Worm (Caenorhabditis elegans) whole organism, early embryonic: Measurements from ENCODE around the gene hmit-1.1.

Source experiments
- B0310.2 ChIP-seq: sonication (generic microtip); optimal IDR thresholded peaks from 2 replicates; lab custom pipeline; 2016; ENCODE audit warnings: mild to moderate bottlenecking, missing genetic modification characterization, missing compliant biosample characterization
- F13C5.2 ChIP-seq: sonication (generic microtip); optimal IDR thresholded peaks from 2 replicates; lab custom pipeline; 2017; ENCODE audit warnings: mild to moderate bottlenecking, missing genetic modification characterization, inconsistent platforms, missing compliant biosample characterization
- aly-1 ChIP-seq: sonication (generic microtip); optimal IDR thresholded peaks from 2 replicates; lab custom pipeline; 2016; ENCODE audit warnings: missing genetic modification characterization, missing compliant biosample characterization
- ama-1 ChIP-seq: fragments of 150-350 bp; optimal IDR thresholded peaks from 2 replicates; lab custom pipeline; 2014
- ceh-13 ChIP-seq: fragments of 200-800 bp; sonication (Bioruptor generic); optimal IDR thresholded peaks from 2 replicates; lab custom pipeline; 2018; ENCODE audit warnings: mild to moderate bottlenecking, missing genetic modification characterization, missing compliant biosample characterization
- ceh-36 ChIP-seq: sonication (generic microtip); optimal IDR thresholded peaks from 2 replicates; lab custom pipeline; 2016; ENCODE audit warnings: missing genetic modification characterization, inconsistent platforms, missing compliant biosample characterization
- ets-7 ChIP-seq: sonication (generic microtip); optimal IDR thresholded peaks from 2 replicates; lab custom pipeline; 2016; ENCODE audit warnings: missing genotype, missing genetic modification characterization, missing compliant biosample characterization
- flt-1 ChIP-seq: fragments of 200-800 bp; sonication (Bioruptor generic); IDR thresholded peaks from 2 replicates; pipeline ENCODE4 v1.3.6; 2022; ENCODE audit warnings: missing genetic modification characterization, missing compliant biosample characterization
- hmbx-1 ChIP-seq: sonication (generic microtip); optimal IDR thresholded peaks from 2 replicates; lab custom pipeline; 2016; ENCODE audit warnings: mild to moderate bottlenecking, missing genetic modification characterization, missing compliant biosample characterization
- hmg-4 ChIP-seq: fragments of 200-800 bp; sonication (Bioruptor generic); optimal IDR thresholded peaks from 2 replicates; lab custom pipeline; 2018; ENCODE audit warnings: mild to moderate bottlenecking, missing genetic modification characterization, missing compliant biosample characterization
- hnd-1 ChIP-seq: sonication (generic microtip); optimal IDR thresholded peaks from 2 replicates; lab custom pipeline; 2016; ENCODE audit warnings: missing genetic modification characterization, missing compliant biosample characterization
- pes-1 ChIP-seq: fragments of 200-800 bp; sonication (Bioruptor generic); IDR thresholded peaks from 2 replicates; pipeline ENCODE4 v1.3.6; 2022; ENCODE audit warnings: missing genetic modification reagents, missing genetic modification characterization, missing compliant biosample characterization
- scrt-1 ChIP-seq: fragments of 200-800 bp; sonication (Bioruptor generic); IDR thresholded peaks from 2 replicates; pipeline ENCODE4 v1.3.6; 2022; ENCODE audit warnings: missing genetic modification characterization, missing compliant biosample characterization
- sea-1 ChIP-seq: fragments of 200-800 bp; sonication (Bioruptor generic); conservative IDR thresholded peaks from 2 replicates; pipeline ENCODE4 v1.3.6; 2022; ENCODE audit warnings: missing genetic modification characterization, missing compliant biosample characterization
- tbx-11 ChIP-seq: fragments of 200-800 bp; sonication (Bioruptor generic); IDR thresholded peaks from 2 replicates; pipeline ENCODE4 v1.3.6; 2022; ENCODE audit warnings: missing genetic modification characterization, missing compliant biosample characterization
- tbx-37 ChIP-seq: fragments of 200-800 bp; sonication (Bioruptor generic); conservative IDR thresholded peaks from 2 replicates; pipeline ENCODE4 v1.3.6; 2022; ENCODE audit warnings: missing genetic modification reagents, missing genetic modification characterization, missing compliant biosample characterization
- tra-4 ChIP-seq: sonication (generic microtip); optimal IDR thresholded peaks from 2 replicates; lab custom pipeline; 2017; ENCODE audit warnings: missing genetic modification characterization, missing compliant biosample characterization

The hmit-1.1 gene

DNA sequence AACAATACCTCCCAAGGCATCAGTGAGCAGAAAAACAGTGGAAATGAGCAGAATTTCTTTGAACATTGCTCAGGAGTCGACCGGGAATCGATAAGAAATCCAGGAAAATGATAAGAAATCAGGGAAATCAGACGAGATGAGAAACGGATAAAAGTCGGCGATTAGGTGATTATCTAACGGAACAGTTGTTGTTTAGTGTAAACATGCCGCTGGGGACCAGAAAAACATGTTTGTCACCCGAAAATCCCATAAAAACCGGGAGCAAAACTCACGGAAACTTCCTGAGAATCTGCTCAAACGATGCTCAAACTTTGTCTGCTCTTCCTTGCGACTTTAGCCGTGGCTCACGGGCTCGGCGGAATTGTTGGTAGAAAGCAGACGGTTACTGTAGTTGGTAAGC lies 39.9 kb downstream of the hmit-1.1 start, which contains the start of the genes ttr-24 and ttr-25:
Gene ttr-24, minus strand, starts transcription at position 156 of the 400 bp plus-strand sequence.
Gene ttr-25, plus strand, starts transcription at position 227 of the 400 bp plus-strand sequence.
- TF ChIP-seq hmbx-1 (tag; lab: Kevin White, UChicago), result no peak
- no peak for TF ChIP-seq ceh-36 (tag; lab: Kevin White, UChicago)
- TF ChIP-seq hmg-4 (GFP tag; lab: Kevin White, UChicago), result no peak
- TF ChIP-seq hnd-1 (tag; lab: Kevin White, UChicago), result no peak
- TF ChIP-seq pes-1, result no peak
- TF ChIP-seq B0310.2 (tag; lab: Kevin White, UChicago), result no peak
- TF ChIP-seq ceh-13, result no peak
- no peak for TF ChIP-seq scrt-1 (GFP tag; lab: Robert Waterston, UW)

DNA sequence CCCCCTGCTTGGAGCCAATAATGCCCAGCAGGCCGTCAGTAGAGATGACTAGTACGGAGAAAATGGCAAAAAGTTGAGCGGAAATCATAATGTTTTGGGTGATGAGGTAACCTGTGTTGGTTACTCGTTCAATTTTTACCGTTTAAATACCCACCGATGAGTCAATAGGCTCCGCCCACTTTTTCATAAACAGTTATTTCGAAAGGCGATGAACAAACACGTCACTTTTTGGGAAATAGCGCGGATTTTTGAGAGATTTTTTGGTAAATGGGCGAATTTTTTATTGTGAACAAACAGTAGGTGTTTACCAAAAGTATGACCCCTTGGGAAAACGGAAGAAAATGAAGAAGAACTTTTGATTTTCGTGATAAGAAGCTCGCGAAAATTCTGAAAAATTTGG lies 43.6 kb downstream of the hmit-1.1 start, which contains the start of gene ttr-26:
Gene ttr-26, minus strand, starts transcription at position 101 of the 400 bp plus-strand sequence.
- TF ChIP-seq B0310.2 (tag; lab: Kevin White, UChicago), result no peak
- no peak for TF ChIP-seq hnd-1 (tag; lab: Kevin White, UChicago)
- TF ChIP-seq ets-7 (tag; lab: Kevin White, UChicago), result no peak
- TF ChIP-seq sea-1 (GFP tag; lab: Robert Waterston, UW), result no peak
- no peak for TF ChIP-seq hmbx-1 (tag; lab: Kevin White, UChicago)
- TF ChIP-seq tra-4 (tag; lab: Kevin White, UChicago), result no peak
- TF ChIP-seq F13C5.2 (tag; lab: Kevin White, UChicago), result no peak
- TF ChIP-seq ceh-36 (tag; lab: Kevin White, UChicago), result no peak
- no peak for TF ChIP-seq scrt-1 (GFP tag; lab: Robert Waterston, UW)
- TF ChIP-seq tbx-37 (GFP tag; lab: Robert Waterston, UW), result no peak
- TF ChIP-seq aly-1 (tag; lab: Kevin White, UChicago), result no peak
- no peak for TF ChIP-seq flt-1 (GFP tag; lab: Robert Waterston, UW)
- TF ChIP-seq ama-1 (lab: Kevin White, UChicago), result no peak
- no peak for TF ChIP-seq tbx-11 (GFP tag; lab: Robert Waterston, UW)
- no peak for TF ChIP-seq hmg-4 (GFP tag; lab: Kevin White, UChicago)
- TF ChIP-seq pes-1, result no peak
- no peak for TF ChIP-seq ceh-13

DNA sequence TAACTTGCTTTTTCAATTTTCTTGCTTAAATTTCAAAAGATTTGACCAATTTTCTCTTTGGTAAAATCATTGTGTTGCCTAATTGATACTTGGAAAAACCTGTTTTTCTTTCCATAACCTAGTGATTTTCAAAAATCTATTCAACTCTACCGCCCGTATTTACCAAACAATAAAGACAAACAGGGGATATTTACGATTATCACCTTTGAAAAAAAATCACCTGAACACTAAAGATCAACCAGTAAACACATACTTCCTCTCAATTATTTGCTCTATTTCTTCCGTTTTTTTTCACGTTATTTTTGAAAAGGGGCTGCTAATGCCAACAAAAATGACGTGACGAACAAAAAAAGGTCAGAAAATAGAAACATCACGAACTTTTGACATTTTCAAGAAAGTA lies 44.4 kb downstream of the hmit-1.1 start:
- TF ChIP-seq aly-1 (tag; lab: Kevin White, UChicago) (no peak), sea-1 (GFP tag; lab: Robert Waterston, UW) (no peak), hnd-1 (tag; lab: Kevin White, UChicago) (no peak), ceh-13 (no peak), tbx-11 (GFP tag; lab: Robert Waterston, UW) (no peak)

ce11 chrV:18564786-18565185 lies 48.2 kb downstream of the hmit-1.1 start, which contains the start of gene srg-34:
srg-34 (minus strand) TSS chrV:18564886.
- no peak for TF ChIP-seq hmg-4 (GFP tag; lab: Kevin White, UChicago)
- TF ChIP-seq sea-1 (GFP tag; lab: Robert Waterston, UW), result no peak
- TF ChIP-seq aly-1 (tag; lab: Kevin White, UChicago), result no peak
- no peak for TF ChIP-seq tra-4 (tag; lab: Kevin White, UChicago)
- TF ChIP-seq tbx-37 (GFP tag; lab: Robert Waterston, UW), result no peak
- no peak for TF ChIP-seq pes-1
- no peak for TF ChIP-seq ceh-36 (tag; lab: Kevin White, UChicago)
- no peak for TF ChIP-seq flt-1 (GFP tag; lab: Robert Waterston, UW)
- TF ChIP-seq scrt-1 (GFP tag; lab: Robert Waterston, UW), result no peak
- TF ChIP-seq ceh-13, result no peak

DNA sequence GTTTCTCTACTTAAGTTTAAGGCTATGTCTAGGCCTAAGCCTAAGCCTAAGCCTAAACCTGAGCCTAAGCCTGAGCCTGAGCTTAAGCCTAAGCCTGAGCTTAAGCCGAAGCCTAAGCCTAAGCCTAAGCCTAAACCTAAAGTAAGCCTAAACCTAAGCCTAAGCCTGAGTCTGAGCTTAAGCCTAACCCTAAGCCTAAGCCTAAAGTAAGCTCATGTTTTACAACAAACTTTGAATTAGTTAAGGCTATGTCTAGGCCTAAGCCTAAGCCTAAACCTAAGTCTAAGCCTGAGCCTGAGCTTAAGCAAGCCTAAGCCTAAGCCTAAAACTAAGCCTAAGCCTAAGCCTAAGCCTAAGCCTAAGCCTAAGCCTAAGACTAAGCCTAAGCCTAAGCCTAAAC lies 49.0 kb downstream of the hmit-1.1 start:
- TF ChIP-seq sea-1 (GFP tag; lab: Robert Waterston, UW), result no peak
- TF ChIP-seq ceh-36 (tag; lab: Kevin White, UChicago), result peak; percentile 84

- TF ChIP-seq sea-1 (GFP tag; lab: Robert Waterston, UW) (0 out of 2 replicates have a peak, but pooled peaks have one; percentile 56), ceh-36 (tag; lab: Kevin White, UChicago) (peak; percentile 86)
These were observed 49.8 kb downstream of the hmit-1.1 start for ce11 chrV:18566352-18566751.

ce11 chrV:18569445-18569844 lies 52.9 kb downstream of the hmit-1.1 start:
- TF ChIP-seq tbx-11 (GFP tag; lab: Robert Waterston, UW) (no peak), hnd-1 (tag; lab: Kevin White, UChicago) (no peak), ets-7 (tag; lab: Kevin White, UChicago) (no peak), ceh-36 (tag; lab: Kevin White, UChicago) (no peak), B0310.2 (tag; lab: Kevin White, UChicago) (no peak), aly-1 (tag; lab: Kevin White, UChicago) (no peak), scrt-1 (GFP tag; lab: Robert Waterston, UW) (no peak), ceh-13 (no peak), tbx-37 (GFP tag; lab: Robert Waterston, UW) (no peak), tra-4 (tag; lab: Kevin White, UChicago) (no peak), ama-1 (lab: Kevin White, UChicago) (no peak), sea-1 (GFP tag; lab: Robert Waterston, UW) (no peak), pes-1 (no peak), F13C5.2 (tag; lab: Kevin White, UChicago) (no peak), flt-1 (GFP tag; lab: Robert Waterston, UW) (no peak), hmbx-1 (tag; lab: Kevin White, UChicago) (no peak), hmg-4 (GFP tag; lab: Kevin White, UChicago) (no peak)

DNA sequence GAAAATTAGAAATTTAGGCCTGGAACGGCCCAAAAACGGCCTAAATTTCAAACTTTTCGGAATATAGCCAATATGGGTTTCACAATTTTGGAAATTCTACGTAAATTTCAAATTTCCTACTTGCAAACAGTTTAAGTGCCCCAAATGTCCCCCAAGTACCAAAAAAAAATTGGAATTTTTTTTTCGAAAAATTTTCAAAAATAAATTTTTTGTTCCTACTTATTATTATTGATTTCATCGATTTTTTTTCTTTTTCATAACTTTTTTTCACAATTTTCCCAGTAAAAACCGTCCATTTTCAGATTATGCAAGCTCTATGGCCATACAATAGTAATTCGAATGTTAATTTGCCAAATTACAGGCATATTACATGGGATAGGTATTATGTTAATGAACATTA lies 54.9 kb downstream of the hmit-1.1 start, which contains the start of gene Y51A2D.21:
Gene Y51A2D.21, plus strand, starts transcription at position 301 of the 400 bp plus-strand sequence.
- TF ChIP-seq hnd-1 (tag; lab: Kevin White, UChicago) (no peak), ceh-13 (no peak), pes-1 (no peak), scrt-1 (GFP tag; lab: Robert Waterston, UW) (no peak), sea-1 (GFP tag; lab: Robert Waterston, UW) (no peak), flt-1 (GFP tag; lab: Robert Waterston, UW) (no peak), tbx-37 (GFP tag; lab: Robert Waterston, UW) (no peak), ama-1 (lab: Kevin White, UChicago) (no peak), F13C5.2 (tag; lab: Kevin White, UChicago) (no peak)
